Fruit fly (Drosophila melanogaster) whole organism: Measurements from ENCODE around the gene CG32767.

Experiments
- CG8478 ChIP-seq: fragments of >200 bp; optimal IDR thresholded peaks from 2 replicates; lab custom pipeline; 2018; ENCODE audit warnings: inconsistent platforms
- Dll ChIP-seq: fragments of >200 bp; optimal IDR thresholded peaks from 2 replicates; lab custom pipeline; 2017
- EcR ChIP-seq, 2 experiments: fragments of >200 bp; optimal IDR thresholded peaks; 2 replicates each; lab custom pipeline; 2017; ENCODE audit warnings: missing biosample characterization in 2 of 2, missing genetic modification characterization in 2 of 2, missing genetic modification reagents in 2 of 2
- pan ChIP-seq: fragments of >200 bp; optimal IDR thresholded peaks from 2 replicates; lab custom pipeline; 2017
- psq ChIP-seq: fragments of >200 bp; optimal IDR thresholded peaks from 2 replicates; lab custom pipeline; 2017
- usp ChIP-seq: fragments of >200 bp; optimal IDR thresholded peaks from 2 replicates; lab custom pipeline; 2017; ENCODE audit warnings: missing biosample characterization, missing genetic modification characterization, mixed read lengths

dm6 chrX:5056076-5056475 lies 28.5 kb downstream of the CG32767 start:
- TF ChIP-seq usp (GFP tag; lab: Kevin White, UChicago): no peak
- no peak for TF ChIP-seq CG8478 (lab: Kevin White, UChicago)
- no peak for TF ChIP-seq Dll (lab: Kevin White, UChicago)
- TF ChIP-seq EcR (GFP tag; optimal IDR thresholded peaks at IDR 0.05; lab: Kevin White, UChicago): no peak
- TF ChIP-seq psq (lab: Kevin White, UChicago): no peak
- TF ChIP-seq pan (lab: Kevin White, UChicago): no peak
